Fruit fly (Drosophila melanogaster): ENCODE data around the gene CG3345.

The CG3345 gene

dm6 chr2L:305646-306045 is 36.8 kb downstream of the CG3345 start, which contains the start of gene Plc21C (continued):
- no peak for TF ChIP-seq ATbp (GFP tag; optimal IDR thresholded peaks at IDR 0.05)
- no peak for TF ChIP-seq CG12236 (GFP tag; optimal IDR thresholded peaks at IDR 0.05)
- peak; percentile 16 for TF ChIP-seq ftz-f1 (GFP tag; optimal IDR thresholded peaks at IDR 0.05)
- no peak for TF ChIP-seq CG17612 (GFP tag; IDR thresholded peaks at IDR 0.05)
- TF ChIP-seq H2.0 (GFP tag; IDR thresholded peaks at IDR 0.05): no peak
- peak; percentile 45 for TF ChIP-seq Fer3 (tag; optimal IDR thresholded peaks at IDR 0.05)
- peak; percentile 65 for TF ChIP-seq CG9932 (GFP tag; IDR thresholded peaks at IDR 0.05)
- peak; percentile 51 to 57 for TF ChIP-seq dpn (GFP tag; optimal IDR thresholded peaks at IDR 0.05)
- TF ChIP-seq cg (GFP tag; optimal IDR thresholded peaks at IDR 0.05): no peak
- peak; percentile 2 for TF ChIP-seq slp2 (GFP tag; optimal IDR thresholded peaks at IDR 0.05)
- TF ChIP-seq CG12744 (GFP tag; optimal IDR thresholded peaks at IDR 0.05): no peak
- no peak for TF ChIP-seq CG2202 (tag; optimal IDR thresholded peaks at IDR 0.05)
- TF ChIP-seq CG8478 (optimal IDR thresholded peaks at IDR 0.05): no peak
- TF ChIP-seq B-H1 (GFP tag; IDR thresholded peaks at IDR 0.05): no peak
- TF ChIP-seq CG9876 (GFP tag; optimal IDR thresholded peaks at IDR 0.05): no peak
- no peak for TF ChIP-seq CG10274 (GFP tag; optimal IDR thresholded peaks at IDR 0.05)
- TF ChIP-seq Usf (GFP tag; optimal IDR thresholded peaks at IDR 0.05): no peak
- no peak for TF ChIP-seq CG14860 (GFP tag; IDR thresholded peaks at IDR 0.05; ENCODE audit: partially characterized antibody)
- peak; percentile 21 for TF ChIP-seq CG10979 (tag; optimal IDR thresholded peaks at IDR 0.05)
- no peak for TF ChIP-seq dan (GFP tag; IDR thresholded peaks at IDR 0.05)
- peak; percentile 49 for TF ChIP-seq Mad (GFP tag; optimal IDR thresholded peaks at IDR 0.05)
- TF ChIP-seq CG4424 (GFP tag; optimal IDR thresholded peaks at IDR 0.05): peak; percentile 26
- no peak for TF ChIP-seq crol (GFP tag; IDR thresholded peaks at IDR 0.05)
- no peak for TF ChIP-seq gt (GFP tag; IDR thresholded peaks at IDR 0.05)
- no peak; the same call in 1 of the 2 replicates for TF ChIP-seq inv (GFP tag; IDR thresholded peaks at IDR 0.05; ENCODE audit: partially characterized antibody)
- peak; percentile 35 for TF ChIP-seq Dip3 (GFP tag; optimal IDR thresholded peaks at IDR 0.05)
- peak; percentile 17 for TF ChIP-seq ewg (GFP tag; optimal IDR thresholded peaks at IDR 0.05)
- no peak for TF ChIP-seq CG4730 (GFP tag; IDR thresholded peaks at IDR 0.05)
- no peak for TF ChIP-seq da (GFP tag; optimal IDR thresholded peaks at IDR 0.05)
- peak; percentile 41 for TF ChIP-seq CG7839 (tag; optimal IDR thresholded peaks at IDR 0.05)
- TF ChIP-seq gce (GFP tag; IDR thresholded peaks at IDR 0.05): no peak
- TF ChIP-seq CG2199 (GFP tag; IDR thresholded peaks at IDR 0.05): no peak
- peak; percentile 16 to 88 for TF ChIP-seq crp (GFP tag; optimal IDR thresholded peaks at IDR 0.05)
- TF ChIP-seq CG13624 (GFP tag; optimal IDR thresholded peaks at IDR 0.05): peak; percentile 70
- TF ChIP-seq Sry-δ (GFP tag; optimal IDR thresholded peaks at IDR 0.05): peak; percentile 65
- no peak for TF ChIP-seq fd3F (GFP tag; optimal IDR thresholded peaks at IDR 0.05)
- TF ChIP-seq gcm2 (GFP tag; optimal IDR thresholded peaks at IDR 0.05): peak; percentile 27
- TF ChIP-seq C15 (GFP tag; IDR thresholded peaks at IDR 0.05): no peak
- peak; percentile 42 for TF ChIP-seq Dek (tag; optimal IDR thresholded peaks at IDR 0.05)
- no peak for TF ChIP-seq cas (GFP tag; IDR thresholded peaks at IDR 0.05)
- no peak for TF ChIP-seq pros (GFP tag; optimal IDR thresholded peaks at IDR 0.05)
- peak; percentile 36 for TF ChIP-seq nerfin-1 (tag; optimal IDR thresholded peaks at IDR 0.05)
- TF ChIP-seq bcd (GFP tag; optimal IDR thresholded peaks at IDR 0.05): peak; percentile 39
- TF ChIP-seq CG5245 (GFP tag; optimal IDR thresholded peaks at IDR 0.05): no peak
- no peak for TF ChIP-seq BtbVII (GFP tag; optimal IDR thresholded peaks at IDR 0.05)
- peak; percentile 43 for TF ChIP-seq CG7556 (GFP tag; optimal IDR thresholded peaks at IDR 0.05)
- peak; percentile 38 for TF ChIP-seq ind (GFP tag; optimal IDR thresholded peaks at IDR 0.05)
- TF ChIP-seq CG4404 (GFP tag; IDR thresholded peaks at IDR 0.05): 0 out of 2 replicates have a peak, but pooled peaks have one; percentile 22
- peak; percentile 79 for TF ChIP-seq row (GFP tag; IDR thresholded peaks at IDR 0.05)
- peak; percentile 74 for TF ChIP-seq Deaf1 (tag; optimal IDR thresholded peaks at IDR 0.05)
- no peak for TF ChIP-seq CG2129 (GFP tag; IDR thresholded peaks at IDR 0.05; ENCODE audit: partially characterized antibody)
- no peak for TF ChIP-seq ac (GFP tag; optimal IDR thresholded peaks at IDR 0.05)
